Fruit fly (Drosophila melanogaster): ENCODE data around the gene CG34155.

Gene CG34155

dm6 chr3R:30536432-30536831, 23.6 kb downstream of the CG34155 start:
- TF ChIP-seq Ptx1 (GFP tag; IDR thresholded peaks at IDR 0.05): peak; percentile 31; the same call in 1 of the 2 replicates
- peak; percentile 48; the same call in 1 of the 2 replicates for TF ChIP-seq lmd (GFP tag; IDR thresholded peaks at IDR 0.05)
- no peak for TF ChIP-seq ci (GFP tag; IDR thresholded peaks at IDR 0.05)
- peak; percentile 7 for TF ChIP-seq Antp (GFP tag; optimal IDR thresholded peaks at IDR 0.05)
- no peak for TF ChIP-seq slou (GFP tag; optimal IDR thresholded peaks at IDR 0.05)
- TF ChIP-seq CG7357 (GFP tag; IDR thresholded peaks at IDR 0.05): no peak
- TF ChIP-seq Hr3 (GFP tag; optimal IDR thresholded peaks at IDR 0.05): peak; percentile 13
- TF ChIP-seq ara (GFP tag; IDR thresholded peaks at IDR 0.05): no peak
- peak; percentile 65; the same call in 2 of the 3 replicates for TF ChIP-seq row (GFP tag; IDR thresholded peaks at IDR 0.05)
- TF ChIP-seq cwo (GFP tag; optimal IDR thresholded peaks at IDR 0.05): no peak
- no peak for TF ChIP-seq CG7556 (GFP tag; optimal IDR thresholded peaks at IDR 0.05)
- TF ChIP-seq Nf-YC (tag; optimal IDR thresholded peaks at IDR 0.05): peak; percentile 11
- no peak for TF ChIP-seq ro (GFP tag; IDR thresholded peaks at IDR 0.05)
- 0 out of 3 replicates have a peak, but pooled peaks have one; percentile 26 for TF ChIP-seq CG17361 (GFP tag; IDR thresholded peaks at IDR 0.05)
- TF ChIP-seq kay (GFP tag; optimal IDR thresholded peaks at IDR 0.05): no peak
- peak; percentile 61; the same call in 2 of the 3 replicates for TF ChIP-seq dysf (GFP tag; IDR thresholded peaks at IDR 0.05)
- TF ChIP-seq CoRest (tag; optimal IDR thresholded peaks at IDR 0.05): peak; percentile 26
- TF ChIP-seq CG13424 (tag; optimal IDR thresholded peaks at IDR 0.05): peak; percentile 22
- no peak for TF ChIP-seq Side (GFP tag; optimal IDR thresholded peaks at IDR 0.05)
- TF ChIP-seq CG6272 (GFP tag; IDR thresholded peaks at IDR 0.05): no peak
- TF ChIP-seq Xbp1 (GFP tag; optimal IDR thresholded peaks at IDR 0.05): peak; percentile 9
- no peak for TF ChIP-seq Deaf1 (tag; optimal IDR thresholded peaks at IDR 0.05)
- TF ChIP-seq gem (tag; optimal IDR thresholded peaks at IDR 0.05): peak; percentile 57
- TF ChIP-seq Usf (GFP tag; optimal IDR thresholded peaks at IDR 0.05): no peak
- TF ChIP-seq CG10267 (tag; optimal IDR thresholded peaks at IDR 0.05): no peak
- TF ChIP-seq odd (GFP tag; optimal IDR thresholded peaks at IDR 0.05): no peak
- TF ChIP-seq grau (tag; optimal IDR thresholded peaks at IDR 0.05): peak; percentile 46
- TF ChIP-seq schlank (tag; optimal IDR thresholded peaks at IDR 0.05): no peak
- peak; percentile 11 for TF ChIP-seq lilli (GFP tag; optimal IDR thresholded peaks at IDR 0.05)
- no peak for TF ChIP-seq shn (GFP tag; optimal IDR thresholded peaks at IDR 0.05)
- TF ChIP-seq CG30403 (GFP tag; optimal IDR thresholded peaks at IDR 0.05): peak; percentile 13
- no peak for TF ChIP-seq jigr1 (GFP tag; IDR thresholded peaks at IDR 0.05)
- peak; percentile 27; the same call in 2 of the 3 replicates for TF ChIP-seq tgo (GFP tag; IDR thresholded peaks at IDR 0.05)
- no peak for TF ChIP-seq CG14050 (GFP tag; IDR thresholded peaks at IDR 0.05)
- peak in 1 of 2 experiments; percentile 35 for TF ChIP-seq Hr51 (GFP tag; optimal IDR thresholded peaks at IDR 0.05)
- peak; percentile 22; the same call in 1 of the 2 replicates for TF ChIP-seq CG9932 (GFP tag; IDR thresholded peaks at IDR 0.05)
- peak; percentile 35 for TF ChIP-seq unpg (GFP tag; optimal IDR thresholded peaks at IDR 0.05)
- TF ChIP-seq Rfx (GFP tag; IDR thresholded peaks at IDR 0.05): peak; percentile 57; the same call in 1 of the 2 replicates
- 0 out of 2 replicates have a peak, but pooled peaks have one; percentile 33 for TF ChIP-seq slbo (GFP tag; IDR thresholded peaks at IDR 0.05)
- TF ChIP-seq GATAe (GFP tag; conservative IDR thresholded peaks at IDR 0.05): no peak
- TF ChIP-seq sd (tag; optimal IDR thresholded peaks at IDR 0.05): no peak
- TF ChIP-seq Hr39 (optimal IDR thresholded peaks at IDR 0.05): no peak
- TF ChIP-seq Gug (GFP tag; IDR thresholded peaks at IDR 0.05): 0 out of 4 replicates have a peak, but pooled peaks have one; percentile 11
- peak; percentile 32 for TF ChIP-seq CG7839 (tag; optimal IDR thresholded peaks at IDR 0.05)
- TF ChIP-seq Dbx (GFP tag; IDR thresholded peaks at IDR 0.05): no peak
- TF ChIP-seq phol (tag; optimal IDR thresholded peaks at IDR 0.05): no peak
- TF ChIP-seq tio (GFP tag; optimal IDR thresholded peaks at IDR 0.05): no peak
- TF ChIP-seq Med (GFP tag): peak; percentile 17
- TF ChIP-seq CG1603 (tag; optimal IDR thresholded peaks at IDR 0.05): peak; percentile 40
- TF ChIP-seq gt (GFP tag; IDR thresholded peaks at IDR 0.05): no peak
- TF ChIP-seq zfh2 (GFP tag; optimal IDR thresholded peaks at IDR 0.05): no peak
- peak; percentile 42 for TF ChIP-seq Ets65A (GFP tag)

Measured in whole organism, embryonic.